Worm (Caenorhabditis elegans) whole organism, late embryonic: Measurements from ENCODE around the gene C18C4.7.

Experiments
- ceh-18 ChIP-seq: sonication (generic microtip); optimal IDR thresholded peaks from 2 replicates; lab custom pipeline; 2016; ENCODE audit warnings: missing genetic modification characterization, missing compliant biosample characterization
- ceh-31 ChIP-seq: sonication (generic microtip); optimal IDR thresholded peaks from 2 replicates; lab custom pipeline; 2016; ENCODE audit warnings: missing genetic modification characterization, missing compliant biosample characterization
- dmd-4 ChIP-seq: sonication (generic microtip); optimal IDR thresholded peaks from 2 replicates; lab custom pipeline; 2016; ENCODE audit warnings: borderline replicate concordance, missing genetic modification characterization, missing compliant biosample characterization
- fax-1 ChIP-seq: sonication (generic microtip); optimal IDR thresholded peaks from 2 replicates; lab custom pipeline; 2016; ENCODE audit warnings: missing genotype, missing genetic modification characterization, missing compliant biosample characterization
- hlh-30 ChIP-seq: sonication (generic microtip); optimal IDR thresholded peaks from 2 replicates; lab custom pipeline; 2017; ENCODE audit warnings: antibody characterized with exemption, missing genetic modification characterization, missing compliant biosample characterization; ENCODE audit not compliant: insufficient read depth
- hlh-8 ChIP-seq: sonication (generic microtip); optimal IDR thresholded peaks from 2 replicates; lab custom pipeline; 2016; ENCODE audit warnings: missing genotype, missing genetic modification characterization, missing compliant biosample characterization
- lim-6 ChIP-seq: sonication (generic microtip); optimal IDR thresholded peaks from 2 replicates; lab custom pipeline; 2016; ENCODE audit warnings: missing genetic modification characterization, missing compliant biosample characterization
- mec-3 ChIP-seq: sonication (generic microtip); optimal IDR thresholded peaks from 2 replicates; lab custom pipeline; 2016; ENCODE audit warnings: borderline replicate concordance, missing genetic modification characterization, missing compliant biosample characterization
- nfya-1 ChIP-seq: sonication (generic microtip); optimal IDR thresholded peaks from 2 replicates; lab custom pipeline; 2017; ENCODE audit warnings: missing genetic modification characterization, mild to moderate bottlenecking, missing compliant biosample characterization, antibody characterized with exemption, moderate library complexity
- nhr-11 ChIP-seq: fragments of 150-350 bp; optimal IDR thresholded peaks from 2 replicates; lab custom pipeline; 2014; ENCODE audit warnings: missing biosample characterization, missing genetic modification characterization
- pha-2 ChIP-seq: sonication (generic microtip); optimal IDR thresholded peaks from 2 replicates; lab custom pipeline; 2017; ENCODE audit warnings: mild to moderate bottlenecking, missing genetic modification characterization, missing compliant biosample characterization
- ztf-16 ChIP-seq: sonication (generic microtip); optimal IDR thresholded peaks from 2 replicates; lab custom pipeline; 2017; ENCODE audit warnings: missing genetic modification characterization, missing compliant biosample characterization

ce11 chrV:5587042-5587441 lies 20.0 kb upstream of the C18C4.7 start:
- TF ChIP-seq fax-1 (tag; lab: Kevin White, UChicago), result no peak
- no peak for TF ChIP-seq pha-2
- no peak for TF ChIP-seq lim-6 (tag; lab: Kevin White, UChicago)
- TF ChIP-seq nhr-11, result no peak
- no peak for TF ChIP-seq hlh-8 (tag; lab: Kevin White, UChicago)
- no peak for TF ChIP-seq dmd-4 (tag; lab: Kevin White, UChicago)
- no peak for TF ChIP-seq ceh-31 (tag; lab: Kevin White, UChicago)
- TF ChIP-seq nfya-1 (tag; lab: Kevin White, UChicago), result no peak
- no peak for TF ChIP-seq hlh-30 (tag; lab: Kevin White, UChicago)
- no peak for TF ChIP-seq ztf-16 (tag; lab: Kevin White, UChicago)
- no peak for TF ChIP-seq ceh-18 (tag; lab: Kevin White, UChicago)
- no peak for TF ChIP-seq mec-3
